Worm (Caenorhabditis elegans) whole organism, L3 larva: ENCODE data around the gene Y75B12A.2.

Source experiments
- R02D3.7 ChIP-seq: fragments of 150-350 bp; optimal IDR thresholded peaks from 2 replicates; lab custom pipeline; 2014; ENCODE audit warnings: missing biosample characterization, missing genetic modification characterization
- ama-1 ChIP-seq: fragments of 150-350 bp; optimal IDR thresholded peaks from 2 replicates; lab custom pipeline; 2018
- ceh-9 ChIP-seq: sonication (generic microtip); optimal IDR thresholded peaks from 2 replicates; lab custom pipeline; 2018; ENCODE audit warnings: missing biosample characterization, missing genetic modification characterization
- elt-2 ChIP-seq: sonication (generic microtip); optimal IDR thresholded peaks from 2 replicates; lab custom pipeline; 2016; ENCODE audit warnings: missing genetic modification reagents, mild to moderate bottlenecking, missing genetic modification characterization, missing compliant biosample characterization
- elt-3 ChIP-seq, 3 experiments: fragments of 150-350 bp in 1 of 3; sonication (generic microtip) in 2 of 3; optimal IDR thresholded peaks; 2 replicates in 2 of 3; 4 replicates in 1 of 3; lab custom pipeline; 2014 to 2017; ENCODE audit warnings: missing biosample characterization in 3 of 3, missing genetic modification characterization in 3 of 3
- nhr-237 ChIP-seq: fragments of 150-350 bp; optimal IDR thresholded peaks from 2 replicates; lab custom pipeline; 2014; ENCODE audit warnings: missing biosample characterization, missing genetic modification characterization
- nhr-76 ChIP-seq: fragments of 150-350 bp; sonication (generic microtip); optimal IDR thresholded peaks from 5 replicates; lab custom pipeline; 2014; ENCODE audit warnings: missing biosample characterization, missing genetic modification characterization
- skn-1 ChIP-seq: fragments of 150-350 bp; optimal IDR thresholded peaks from 2 replicates; lab custom pipeline; 2014; ENCODE audit warnings: missing biosample characterization, missing genetic modification characterization
- snpc-4 ChIP-seq: fragments of 150-350 bp; optimal IDR thresholded peaks from 2 replicates; lab custom pipeline; 2014; ENCODE audit warnings: missing biosample characterization, missing genetic modification characterization
- tbx-2 ChIP-seq: sonication (generic microtip); optimal IDR thresholded peaks from 2 replicates; lab custom pipeline; 2016; ENCODE audit warnings: mild to moderate bottlenecking, missing genetic modification characterization, missing compliant biosample characterization
- unc-39 ChIP-seq: sonication (generic microtip); optimal IDR thresholded peaks from 4 replicates; lab custom pipeline; 2017; ENCODE audit warnings: missing biosample characterization, missing genetic modification characterization

- TF ChIP-seq skn-1 (tag; lab: Kevin White, UChicago) = no peak
- no peak for TF ChIP-seq ceh-9 (tag; lab: Kevin White, UChicago)
- no peak for TF ChIP-seq snpc-4 (tag; lab: Kevin White, UChicago)
- TF ChIP-seq unc-39 (tag; lab: Kevin White, UChicago) = no peak
- TF ChIP-seq ama-1 = no peak
- TF ChIP-seq R02D3.7 (tag; lab: Kevin White, UChicago) = no peak
- TF ChIP-seq nhr-76 (tag; lab: Kevin White, UChicago) = no peak
- TF ChIP-seq tbx-2 (tag; lab: Kevin White, UChicago) = no peak
- TF ChIP-seq elt-2 = no peak
- no peak for TF ChIP-seq nhr-237
- TF ChIP-seq elt-3 (tag; optimal IDR thresholded peaks at IDR 0.05; lab: Kevin White, UChicago) = no peak
Observed at ce11 chrV:15069435-15069985, 39.9 kb upstream of the Y75B12A.2 start.
